Fruit fly (Drosophila melanogaster) whole organism, wandering third instar larva: ENCODE data around the gene Cyp28c1.

Experiments used
- Abd-B ChIP-seq: fragments of >200 bp; optimal IDR thresholded peaks from 2 replicates; lab custom pipeline; 2017; ENCODE audit warnings: missing biosample characterization, missing genetic modification characterization
- Hr78 ChIP-seq: fragments of >200 bp; optimal IDR thresholded peaks from 2 replicates; lab custom pipeline; 2017; ENCODE audit warnings: missing biosample characterization, missing genetic modification characterization
- OdsH ChIP-seq: fragments of 200-800 bp; sonication (Bioruptor generic); optimal IDR thresholded peaks from 2 replicates; lab custom pipeline; 2016; ENCODE audit warnings: missing biosample characterization, mild to moderate bottlenecking, missing genetic modification characterization
- h ChIP-seq: fragments of 200-800 bp; sonication (Bioruptor generic); optimal IDR thresholded peaks from 3 replicates; lab custom pipeline; 2016; ENCODE audit warnings: missing biosample characterization, mild to moderate bottlenecking, missing genetic modification characterization
- psq ChIP-seq: fragments of 200-800 bp; sonication (Bioruptor generic); optimal IDR thresholded peaks from 3 replicates; lab custom pipeline; 2017; ENCODE audit warnings: missing biosample characterization, mild to moderate bottlenecking, missing genetic modification characterization, moderate library complexity
- usp ChIP-seq: fragments of >200 bp; optimal IDR thresholded peaks from 2 replicates; lab custom pipeline; 2017; ENCODE audit warnings: missing biosample characterization, missing genetic modification characterization

dm6 chrX:11875146-11875830 is 35.9 kb downstream of the Cyp28c1 start:
- TF ChIP-seq Hr78 = no peak
- TF ChIP-seq OdsH (GFP tag; lab: Kevin White, UChicago) = no peak
- no peak for TF ChIP-seq Abd-B (GFP tag; lab: Kevin White, UChicago)
- TF ChIP-seq psq = no peak
- no peak for TF ChIP-seq h
- TF ChIP-seq usp = no peak
